Fruit fly (Drosophila melanogaster) whole organism, embryonic: ENCODE data around the gene Abcd1.

ENCODE experiments used
- Awh ChIP-seq: fragments of 200-800 bp; sonication (Bioruptor generic); IDR thresholded peaks from 2 replicates; pipeline ENCODE4, ENCODE4 v1.3.6; 2022; ENCODE audit warnings: missing biosample characterization, missing genetic modification characterization
- CG1024 ChIP-seq: fragments of 200-800 bp; sonication (Bioruptor generic); IDR thresholded peaks from 2 replicates; pipeline ENCODE4 v1.3.6; 2022; ENCODE audit warnings: missing biosample characterization, missing genetic modification characterization
- CG10462 ChIP-seq: fragments of 200-800 bp; sonication (Bioruptor generic); optimal IDR thresholded peaks from 2 replicates; lab custom pipeline; 2016; ENCODE audit warnings: missing biosample characterization, missing genetic modification characterization
- CG11723 ChIP-seq: fragments of 200-800 bp; sonication (Bioruptor generic); optimal IDR thresholded peaks from 2 replicates; lab custom pipeline; 2017; ENCODE audit warnings: missing biosample characterization, mild to moderate bottlenecking, missing genetic modification characterization
- CG12659 ChIP-seq: fragments of 200-800 bp; sonication (Bioruptor generic); optimal IDR thresholded peaks from 3 replicates; lab custom pipeline; 2017; ENCODE audit warnings: mild to moderate bottlenecking, missing biosample characterization, missing genetic modification reagents, missing genetic modification characterization
- CG12942 ChIP-seq: fragments of 200-800 bp; sonication (Bioruptor generic); optimal IDR thresholded peaks from 3 replicates; lab custom pipeline; 2016; ENCODE audit warnings: missing biosample characterization, missing genetic modification characterization
- CG14441 ChIP-seq: fragments of 200-800 bp; sonication (Bioruptor generic); IDR thresholded peaks from 2 replicates; pipeline ENCODE4 v1.3.6; 2022; ENCODE audit warnings: missing biosample characterization, missing genetic modification characterization
- CG15011 ChIP-seq: fragments of 200-800 bp; sonication (Bioruptor generic); optimal IDR thresholded peaks from 3 replicates; lab custom pipeline; 2018; ENCODE audit warnings: missing biosample characterization, mild to moderate bottlenecking, missing genetic modification characterization
- CG1529 ChIP-seq: fragments of 200-800 bp; sonication (Bioruptor generic); optimal IDR thresholded peaks from 3 replicates; lab custom pipeline; 2018; ENCODE audit warnings: missing biosample characterization, missing genetic modification characterization
- CG1602 ChIP-seq: fragments of 200-800 bp; sonication (Bioruptor generic); optimal IDR thresholded peaks from 3 replicates; lab custom pipeline; 2016; ENCODE audit warnings: missing biosample characterization, missing genetic modification characterization
- CG1603 ChIP-seq: fragments of 200-800 bp; sonication (Bioruptor generic); optimal IDR thresholded peaks from 2 replicates; lab custom pipeline; 2019; ENCODE audit warnings: missing biosample characterization, mild to moderate bottlenecking, missing genetic modification characterization, moderate library complexity
- CG16779 ChIP-seq: fragments of 200-800 bp; sonication (Bioruptor generic); IDR thresholded peaks from 2 replicates; pipeline ENCODE4 v1.3.6; 2022; ENCODE audit warnings: missing biosample characterization, missing genetic modification characterization
- CG17802 ChIP-seq: fragments of 200-800 bp; sonication (Bioruptor generic); optimal IDR thresholded peaks from 2 replicates; lab custom pipeline; 2018; ENCODE audit warnings: missing biosample characterization, mild to moderate bottlenecking, missing genetic modification characterization, moderate library complexity
- CG2116 ChIP-seq: fragments of 200-800 bp; sonication (Bioruptor generic); optimal IDR thresholded peaks from 3 replicates; lab custom pipeline; 2018; ENCODE audit warnings: missing biosample characterization, mild to moderate bottlenecking, missing genetic modification characterization
- CG30020 ChIP-seq: fragments of 200-800 bp; optimal IDR thresholded peaks from 2 replicates; lab custom pipeline; 2019; ENCODE audit warnings: missing biosample characterization, mild to moderate bottlenecking, missing genetic modification characterization, moderate library complexity
- CG30403 ChIP-seq: fragments of 200-800 bp; sonication (Bioruptor generic); optimal IDR thresholded peaks from 3 replicates; lab custom pipeline; 2016; ENCODE audit warnings: missing biosample characterization, missing genetic modification characterization
- CG4404 ChIP-seq: fragments of 200-800 bp; sonication (Bioruptor generic); IDR thresholded peaks from 2 replicates; pipeline ENCODE4 v1.3.6; 2022; ENCODE audit warnings: missing biosample characterization, missing genetic modification characterization
- CG4617 ChIP-seq: fragments of 200-800 bp; sonication (Bioruptor generic); optimal IDR thresholded peaks from 3 replicates; lab custom pipeline; 2016; ENCODE audit warnings: missing biosample characterization, missing genetic modification characterization, borderline replicate concordance
- CG6254 ChIP-seq: fragments of 200-800 bp; sonication (Bioruptor generic); optimal IDR thresholded peaks from 3 replicates; lab custom pipeline; 2017; ENCODE audit warnings: mild to moderate bottlenecking, missing biosample characterization, missing genetic modification reagents, missing genetic modification characterization
- CG8089 ChIP-seq: fragments of 200-800 bp; sonication (Bioruptor generic); optimal IDR thresholded peaks from 3 replicates; lab custom pipeline; 2016; ENCODE audit warnings: missing biosample characterization, missing genetic modification characterization
- CG8290 ChIP-seq, 3 experiments: fragments of 200-800 bp; sonication (Bioruptor generic); optimal IDR thresholded peaks; 2 replicates each; lab custom pipeline; 2016 to 2019; ENCODE audit warnings: missing biosample characterization in 3 of 3, missing genetic modification characterization in 3 of 3, mild to moderate bottlenecking in 2 of 3, moderate library complexity in 1 of 3
- CG9876 ChIP-seq: fragments of 200-800 bp; sonication (Bioruptor generic); optimal IDR thresholded peaks from 2 replicates; lab custom pipeline; 2016; ENCODE audit warnings: missing biosample characterization, missing genetic modification characterization
- Ets97D ChIP-seq: fragments of 200-800 bp; sonication (Bioruptor generic); optimal IDR thresholded peaks from 3 replicates; lab custom pipeline; 2016; ENCODE audit warnings: missing biosample characterization, missing genetic modification characterization
- Hr78 ChIP-seq, 2 experiments: fragments of 200-800 bp in 1 of 2; fragments of >200 bp in 1 of 2; sonication (Bioruptor generic) in 1 of 2; optimal IDR thresholded peaks; 2 replicates each; lab custom pipeline; 2017 to 2019; ENCODE audit warnings: missing biosample characterization in 2 of 2, missing genetic modification characterization in 2 of 2, mild to moderate bottlenecking in 1 of 2, moderate library complexity in 1 of 2
- Kr ChIP-seq: fragments of 200-800 bp; sonication (Bioruptor generic); optimal IDR thresholded peaks from 2 replicates; lab custom pipeline; 2017; ENCODE audit warnings: missing biosample characterization, mild to moderate bottlenecking, missing genetic modification characterization
- Lhr ChIP-seq: fragments of 200-800 bp; sonication (Bioruptor generic); optimal IDR thresholded peaks from 3 replicates; lab custom pipeline; 2017; ENCODE audit warnings: mild to moderate bottlenecking, missing biosample characterization, missing genetic modification reagents, missing genetic modification characterization
- Lpt ChIP-seq: fragments of >200 bp; optimal IDR thresholded peaks from 2 replicates; lab custom pipeline; 2018; ENCODE audit warnings: missing biosample characterization, missing genetic modification characterization
- MESR4 ChIP-seq: fragments of 200-800 bp; sonication (Bioruptor generic); optimal IDR thresholded peaks from 2 replicates; lab custom pipeline; 2018; ENCODE audit warnings: missing biosample characterization, mild to moderate bottlenecking, missing genetic modification characterization, moderate library complexity
- Meics ChIP-seq: fragments of 200-800 bp; sonication (Bioruptor generic); optimal IDR thresholded peaks from 2 replicates; lab custom pipeline; 2017; ENCODE audit warnings: missing biosample characterization, mild to moderate bottlenecking, missing genetic modification characterization
- Opbp ChIP-seq: fragments of 200-800 bp; sonication (Bioruptor generic); IDR thresholded peaks from 3 replicates; pipeline ENCODE4 v1.3.6; 2022; ENCODE audit warnings: missing biosample characterization, missing genetic modification characterization; ENCODE audit not compliant: partially characterized antibody
- Sry-δ ChIP-seq: fragments of 200-800 bp; sonication (Bioruptor generic); optimal IDR thresholded peaks from 2 replicates; lab custom pipeline; 2016; ENCODE audit warnings: missing biosample characterization, missing genetic modification characterization
- YL-1 ChIP-seq: fragments of 200-800 bp; sonication (Bioruptor generic); optimal IDR thresholded peaks from 3 replicates; lab custom pipeline; 2017; ENCODE audit warnings: missing biosample characterization, mild to moderate bottlenecking, missing genetic modification characterization
- bigmax ChIP-seq: fragments of 200-800 bp; sonication (Bioruptor generic); optimal IDR thresholded peaks from 2 replicates; lab custom pipeline; 2018; ENCODE audit warnings: missing biosample characterization, mild to moderate bottlenecking, missing genetic modification characterization
- chif ChIP-seq, 2 experiments: fragments of 200-800 bp; sonication (Bioruptor generic); optimal IDR thresholded peaks; 3 replicates each; lab custom pipeline; 2016; ENCODE audit warnings: missing biosample characterization in 2 of 2, missing genetic modification characterization in 2 of 2
- dmrt11E ChIP-seq: fragments of 200-800 bp; sonication (Bioruptor generic); optimal IDR thresholded peaks from 3 replicates; lab custom pipeline; 2018; ENCODE audit warnings: missing biosample characterization, mild to moderate bottlenecking, missing genetic modification characterization, moderate library complexity
- dmrt99B ChIP-seq: fragments of 200-800 bp; sonication (Bioruptor generic); optimal IDR thresholded peaks from 2 replicates; lab custom pipeline; 2018; ENCODE audit warnings: missing biosample characterization, mild to moderate bottlenecking, missing genetic modification characterization, moderate library complexity
- fd102C ChIP-seq: fragments of 200-800 bp; sonication (Bioruptor generic); optimal IDR thresholded peaks from 2 replicates; lab custom pipeline; 2018; ENCODE audit warnings: missing biosample characterization, mild to moderate bottlenecking, missing genetic modification characterization, moderate library complexity
- hth ChIP-seq: fragments of >200 bp; optimal IDR thresholded peaks from 2 replicates; lab custom pipeline; 2017; ENCODE audit warnings: inconsistent platforms
- inv ChIP-seq: fragments of 200-800 bp; sonication (Bioruptor generic); IDR thresholded peaks from 2 replicates; pipeline ENCODE4 v1.3.6; 2022; ENCODE audit warnings: missing biosample characterization, missing genetic modification characterization; ENCODE audit not compliant: partially characterized antibody
- kni ChIP-seq: fragments of 200-800 bp; sonication (Bioruptor generic); optimal IDR thresholded peaks from 3 replicates; lab custom pipeline; 2017; ENCODE audit warnings: mild to moderate bottlenecking, missing biosample characterization, missing genetic modification reagents, missing genetic modification characterization
- lmd ChIP-seq: fragments of 200-800 bp; sonication (Bioruptor generic); IDR thresholded peaks from 2 replicates; pipeline ENCODE4 v1.3.6; 2022; ENCODE audit warnings: missing biosample characterization, missing genetic modification characterization
- oc ChIP-seq: fragments of 200-800 bp; sonication (Bioruptor generic); optimal IDR thresholded peaks from 2 replicates; lab custom pipeline; 2018; ENCODE audit warnings: missing biosample characterization, mild to moderate bottlenecking, missing genetic modification characterization, moderate library complexity
- onecut ChIP-seq: fragments of 200-800 bp; sonication (Bioruptor generic); IDR thresholded peaks from 2 replicates; pipeline ENCODE4 v1.3.6; 2022; ENCODE audit warnings: missing biosample characterization, missing genetic modification characterization
- pfk ChIP-seq: fragments of 200-800 bp; sonication (Bioruptor generic); optimal IDR thresholded peaks from 2 replicates; lab custom pipeline; 2018; ENCODE audit warnings: missing biosample characterization, mild to moderate bottlenecking, missing genetic modification characterization, moderate library complexity
- pzg ChIP-seq: fragments of 200-800 bp; sonication (Bioruptor generic); optimal IDR thresholded peaks from 3 replicates; lab custom pipeline; 2018; ENCODE audit warnings: missing biosample characterization, mild to moderate bottlenecking, missing genetic modification characterization, moderate library complexity
- row ChIP-seq: fragments of 200-800 bp; sonication (Bioruptor generic); IDR thresholded peaks from 3 replicates; pipeline ENCODE4 v1.3.6; 2022; ENCODE audit warnings: missing biosample characterization, missing genetic modification characterization
- sqz ChIP-seq: fragments of 200-800 bp; sonication (Bioruptor generic); optimal IDR thresholded peaks from 3 replicates; lab custom pipeline; 2018; ENCODE audit warnings: missing biosample characterization, mild to moderate bottlenecking, missing genetic modification characterization
- ssp ChIP-seq: fragments of 200-800 bp; sonication (Bioruptor generic); IDR thresholded peaks from 2 replicates; pipeline ENCODE4 v1.3.6; 2022; ENCODE audit warnings: missing biosample characterization, missing genetic modification characterization
- toy ChIP-seq: fragments of 200-800 bp; sonication (Bioruptor generic); IDR thresholded peaks from 2 replicates; pipeline ENCODE4 v1.3.6; 2022; ENCODE audit warnings: missing biosample characterization, missing genetic modification characterization

The Abcd1 gene

DNA sequence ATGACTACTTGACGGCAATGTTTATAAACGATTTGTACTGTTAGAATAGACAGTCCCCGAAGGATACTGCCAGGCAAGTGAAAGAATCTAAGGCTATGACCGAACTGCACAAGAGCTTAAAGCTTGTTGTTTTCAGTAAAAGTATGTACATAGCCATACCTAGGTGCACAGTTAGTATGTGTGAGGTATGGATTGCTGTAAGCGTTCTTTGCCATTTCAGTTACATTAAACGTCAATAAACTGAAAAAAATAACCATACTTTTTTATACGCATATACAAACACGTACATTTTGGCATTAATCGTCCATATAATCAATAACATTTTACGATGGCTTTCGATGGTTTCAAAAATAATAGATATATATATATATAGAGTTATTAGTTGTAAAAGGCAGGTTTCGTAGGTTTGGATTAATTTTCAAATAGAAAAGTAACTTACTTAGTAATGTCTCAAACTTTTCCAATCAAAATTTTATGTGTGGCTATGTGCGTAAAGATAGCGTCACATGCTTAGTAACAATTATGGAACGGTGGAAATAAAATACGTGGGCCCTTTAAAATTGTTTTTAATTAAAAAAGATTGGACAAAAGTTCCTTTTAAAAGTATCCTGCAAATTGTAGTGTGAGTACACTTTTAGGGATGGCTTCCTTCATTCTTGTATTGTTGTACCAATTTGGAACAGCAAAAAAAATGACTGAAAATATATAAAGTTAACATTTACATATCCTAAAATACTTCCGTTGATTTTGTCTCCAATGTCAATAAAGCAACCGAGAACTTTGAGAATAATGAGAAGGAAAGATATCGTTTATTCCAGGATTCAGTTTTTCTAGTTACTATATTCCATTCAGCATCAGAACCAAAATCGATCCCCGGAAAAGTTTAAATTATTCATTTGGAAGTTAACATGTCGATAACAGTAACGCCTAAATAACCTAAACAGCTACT lies at the start of gene Abcd1:
Gene Abcd1, minus strand, starts transcription at position 444 of the 949 bp plus-strand sequence.
- TF ChIP-seq CG4404 (GFP tag; lab: Robert Waterston, UW), result no peak
- peak; percentile 67; the same call in 2 of the 3 replicates for TF ChIP-seq row (GFP tag; lab: Robert Waterston, UW)
- TF ChIP-seq pzg (GFP tag; lab: Kevin White, UChicago), result peak; percentile 58
- TF ChIP-seq CG17802 (tag; lab: Kevin White, UChicago), result peak; percentile 97
- TF ChIP-seq Lhr (GFP tag; lab: Kevin White, UChicago), result peak; percentile 62
- no peak for TF ChIP-seq toy (GFP tag; lab: Robert Waterston, UW)
- peak; percentile 52 for TF ChIP-seq CG8290 (GFP tag; optimal IDR thresholded peaks at IDR 0.05; lab: Kevin White, UChicago)
- TF ChIP-seq CG8290 (tag; optimal IDR thresholded peaks at IDR 0.05; lab: Kevin White, UChicago), result no peak
- TF ChIP-seq Ets97D, result peak; percentile 34
- TF ChIP-seq CG10462 (GFP tag; lab: Kevin White, UChicago), result no peak
- no peak for TF ChIP-seq Hr78 (GFP tag; optimal IDR thresholded peaks at IDR 0.05; lab: Kevin White, UChicago)
- peak; percentile 100 for TF ChIP-seq CG1603 (tag; lab: Kevin White, UChicago)
- peak; percentile 98 for TF ChIP-seq CG1024 (GFP tag; lab: Robert Waterston, UW)
- TF ChIP-seq CG4617 (GFP tag; lab: Kevin White, UChicago), result peak; percentile 62
- TF ChIP-seq dmrt11E (tag; lab: Kevin White, UChicago), result peak; percentile 10
- no peak for TF ChIP-seq Awh (GFP tag; lab: Robert Waterston, UW)
- peak; percentile 95 for TF ChIP-seq pfk (GFP tag; lab: Kevin White, UChicago)
- TF ChIP-seq CG1529 (GFP tag; lab: Kevin White, UChicago), result no peak
- TF ChIP-seq CG2116 (GFP tag; lab: Kevin White, UChicago), result peak; percentile 11
- TF ChIP-seq Sry-δ (GFP tag; lab: Kevin White, UChicago), result peak; percentile 29
- TF ChIP-seq Opbp (GFP tag; lab: Robert Waterston, UW), result no peak
- TF ChIP-seq fd102C, result peak; percentile 14
- TF ChIP-seq CG30020, result peak; percentile 100
- peak; percentile 71 for TF ChIP-seq bigmax (GFP tag; lab: Kevin White, UChicago)
- TF ChIP-seq CG1602 (GFP tag; lab: Kevin White, UChicago), result no peak
- TF ChIP-seq CG12659 (GFP tag; lab: Kevin White, UChicago), result peak; percentile 34
- TF ChIP-seq MESR4 (GFP tag; lab: Kevin White, UChicago), result peak; percentile 86
- TF ChIP-seq ssp (GFP tag; lab: Robert Waterston, UW), result peak; percentile 96
- TF ChIP-seq chif (GFP tag; optimal IDR thresholded peaks at IDR 0.05; lab: Kevin White, UChicago), result no peak
- peak; percentile 74 for TF ChIP-seq CG8089
- no peak for TF ChIP-seq Kr
- TF ChIP-seq CG11723 (GFP tag; lab: Kevin White, UChicago), result peak; percentile 95
- TF ChIP-seq Lpt (GFP tag; lab: Kevin White, UChicago), result no peak
- TF ChIP-seq YL-1, result peak; percentile 11
- TF ChIP-seq kni (GFP tag; lab: Kevin White, UChicago), result no peak

DNA sequence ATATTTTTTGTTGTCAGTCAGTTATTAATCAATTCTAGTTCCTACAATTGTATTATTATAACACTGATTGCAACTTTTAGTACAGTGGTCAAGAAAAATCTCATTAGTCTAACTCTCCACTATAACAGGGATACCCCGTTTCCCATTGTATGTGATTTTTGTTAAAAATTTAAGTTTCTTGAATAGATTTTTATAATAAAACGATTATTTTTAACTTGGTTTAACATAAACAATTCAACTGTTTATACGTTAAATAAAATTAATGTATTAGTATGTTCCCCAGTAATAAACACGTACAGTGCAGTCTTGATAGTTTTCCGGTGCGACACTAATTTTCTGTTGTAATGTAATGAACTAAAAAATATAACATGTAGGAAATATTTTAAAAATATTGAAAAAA lies 47.2 kb upstream of the Abcd1 start:
- TF ChIP-seq sqz (GFP tag; lab: Kevin White, UChicago), result no peak
- no peak for TF ChIP-seq oc (tag; lab: Kevin White, UChicago)
- TF ChIP-seq CG16779 (GFP tag; lab: Robert Waterston, UW), result no peak
- no peak for TF ChIP-seq lmd (GFP tag; lab: Robert Waterston, UW)
- no peak for TF ChIP-seq inv (GFP tag; lab: Robert Waterston, UW)
- TF ChIP-seq hth (lab: Kevin White, UChicago), result no peak
- no peak for TF ChIP-seq CG12942 (GFP tag; lab: Kevin White, UChicago)
- TF ChIP-seq Meics (GFP tag; lab: Kevin White, UChicago), result no peak
- TF ChIP-seq CG6254 (GFP tag; lab: Kevin White, UChicago), result no peak
- no peak for TF ChIP-seq CG9876 (GFP tag; lab: Kevin White, UChicago)
- no peak for TF ChIP-seq dmrt99B
- TF ChIP-seq CG14441, result no peak
- TF ChIP-seq CG30403, result no peak
- no peak for TF ChIP-seq onecut (GFP tag; lab: Robert Waterston, UW)
- TF ChIP-seq CG15011, result no peak
